Worm (Caenorhabditis elegans) whole organism, L1 larva: ENCODE data around the gene srv-25.
"Not testable (repeated sequence)": the region's sequence is repeated elsewhere in the genome, so short reads cannot be mapped to it uniquely, and the experiment has no call there.

Source experiments
- C16A3.4 ChIP-seq: fragments of 150-350 bp; optimal IDR thresholded peaks from 2 replicates; lab custom pipeline; 2014; ENCODE audit warnings: missing biosample characterization, missing genetic modification characterization
- C34B4.2 ChIP-seq: sonication (generic microtip); optimal IDR thresholded peaks from 2 replicates; lab custom pipeline; 2017; ENCODE audit warnings: mild to moderate bottlenecking, missing genetic modification characterization, missing compliant biosample characterization
- aly-2 ChIP-seq: fragments of 150-350 bp; optimal IDR thresholded peaks from 2 replicates; lab custom pipeline; 2014; ENCODE audit warnings: missing biosample characterization, missing genetic modification characterization
- ama-1 ChIP-seq: fragments of 150-350 bp; optimal IDR thresholded peaks from 2 replicates; lab custom pipeline; 2014
- blmp-1 ChIP-seq: fragments of 150-350 bp; optimal IDR thresholded peaks from 2 replicates; lab custom pipeline; 2014; ENCODE audit warnings: missing biosample characterization, missing genetic modification characterization
- ceh-63 ChIP-seq: fragments of 200-800 bp; sonication (Bioruptor generic); optimal IDR thresholded peaks from 2 replicates; lab custom pipeline; 2018; ENCODE audit warnings: mild to moderate bottlenecking, missing genetic modification characterization, missing compliant biosample characterization
- ceh-8 ChIP-seq: fragments of 200-800 bp; sonication (Bioruptor generic); optimal IDR thresholded peaks from 2 replicates; lab custom pipeline; 2018; ENCODE audit warnings: mild to moderate bottlenecking, missing genetic modification characterization, moderate library complexity, missing compliant biosample characterization
- ceh-82 ChIP-seq, 3 experiments: fragments of 150-350 bp in 1 of 3; sonication (generic microtip) in 2 of 3; optimal IDR thresholded peaks; 2 replicates each; lab custom pipeline; 2014 to 2017; ENCODE audit warnings: missing biosample characterization in 3 of 3, missing genetic modification characterization in 3 of 3
- ceh-88 ChIP-seq: fragments of 200-800 bp; sonication (Bioruptor generic); IDR thresholded peaks from 2 replicates; pipeline ENCODE4 v1.3.6; 2022; ENCODE audit warnings: missing genetic modification characterization, missing compliant biosample characterization
- ceh-90 ChIP-seq: sonication (generic microtip); optimal IDR thresholded peaks from 2 replicates; lab custom pipeline; 2016; ENCODE audit warnings: missing genetic modification characterization, missing compliant biosample characterization
- dpl-1 ChIP-seq, 3 experiments: fragments of 150-350 bp in 2 of 3; sonication (generic microtip) in 1 of 3; optimal IDR thresholded peaks; 2 replicates each; lab custom pipeline; 2014 to 2017; ENCODE audit warnings: missing biosample characterization in 3 of 3, missing genetic modification characterization in 3 of 3, missing genetic modification reagents in 3 of 3
- dsc-1 ChIP-seq: sonication (generic microtip); optimal IDR thresholded peaks from 2 replicates; lab custom pipeline; 2016; ENCODE audit warnings: mild to moderate bottlenecking, missing genetic modification characterization, missing compliant biosample characterization
- efl-1 ChIP-seq, 4 experiments: fragments of 150-350 bp; optimal IDR thresholded peaks in 3 of 4; peaks in 1 of 4; 1 replicate in 1 of 4; 2 replicates in 3 of 4; lab custom pipeline; 2014; ENCODE audit warnings: missing biosample characterization in 2 of 4, missing genetic modification characterization in 2 of 4, missing genetic modification reagents in 2 of 4
- egl-13 ChIP-seq: sonication (generic microtip); optimal IDR thresholded peaks from 2 replicates; lab custom pipeline; 2016; ENCODE audit warnings: missing genotype, missing genetic modification reagents, missing genetic modification characterization, missing compliant biosample characterization
- egl-27 ChIP-seq, 2 experiments: fragments of 150-350 bp in 1 of 2; sonication (generic microtip); optimal IDR thresholded peaks; 3 replicates each; lab custom pipeline; 2017 to 2018; ENCODE audit warnings: missing biosample characterization in 2 of 2, missing genetic modification characterization in 2 of 2, missing genetic modification reagents in 2 of 2
- elt-2 ChIP-seq: sonication (generic microtip); optimal IDR thresholded peaks from 2 replicates; lab custom pipeline; 2016; ENCODE audit warnings: missing genetic modification characterization, mild to moderate bottlenecking, inconsistent platforms, missing compliant biosample characterization, missing genetic modification reagents
- ets-5 ChIP-seq: fragments of 200-800 bp; sonication (Bioruptor generic); IDR thresholded peaks from 2 replicates; pipeline ENCODE4 v1.3.6; 2022; ENCODE audit warnings: missing genetic modification characterization, missing compliant biosample characterization
- fkh-10 ChIP-seq: sonication (generic microtip); optimal IDR thresholded peaks from 2 replicates; lab custom pipeline; 2017; ENCODE audit warnings: missing biosample characterization, missing genetic modification reagents, missing genetic modification characterization
- fkh-8 ChIP-seq: sonication (generic microtip); optimal IDR thresholded peaks from 2 replicates; lab custom pipeline; 2016; ENCODE audit warnings: mild to moderate bottlenecking, missing genetic modification characterization, missing compliant biosample characterization
- hpl-2 ChIP-seq: fragments of 150-350 bp; optimal IDR thresholded peaks from 2 replicates; lab custom pipeline; 2014; ENCODE audit warnings: missing biosample characterization, missing genetic modification reagents, missing genetic modification characterization
- irx-1 ChIP-seq: sonication (generic microtip); optimal IDR thresholded peaks from 2 replicates; lab custom pipeline; 2016; ENCODE audit warnings: missing genetic modification characterization, missing compliant biosample characterization
- isw-1 ChIP-seq: fragments of 200-800 bp; sonication (Bioruptor generic); IDR thresholded peaks from 2 replicates; pipeline ENCODE4 v1.3.6; 2022; ENCODE audit warnings: missing genetic modification characterization, missing compliant biosample characterization
- jun-1 ChIP-seq: fragments of 150-350 bp; optimal IDR thresholded peaks from 2 replicates; lab custom pipeline; 2014; ENCODE audit warnings: missing biosample characterization, missing genetic modification reagents, missing genetic modification characterization
- lin-15B ChIP-seq: fragments of 150-350 bp; sonication (generic microtip); optimal IDR thresholded peaks from 3 replicates; lab custom pipeline; 2014; ENCODE audit warnings: missing biosample characterization, missing genetic modification characterization
- lin-39 ChIP-seq: fragments of 150-350 bp; optimal IDR thresholded peaks from 2 replicates; lab custom pipeline; 2014; ENCODE audit warnings: missing biosample characterization, missing genetic modification reagents, missing genetic modification characterization
- mab-9 ChIP-seq: fragments of 200-800 bp; sonication (Bioruptor generic); IDR thresholded peaks from 2 replicates; pipeline ENCODE4 v1.3.6; 2022; ENCODE audit warnings: missing genetic modification reagents, missing genetic modification characterization, missing compliant biosample characterization
- mdl-1 ChIP-seq, 2 experiments: fragments of 150-350 bp; optimal IDR thresholded peaks; 2 replicates each; lab custom pipeline; 2014 to 2017; ENCODE audit warnings: missing biosample characterization in 2 of 2, missing genetic modification characterization in 2 of 2, inconsistent platforms in 1 of 2
- nhr-12 ChIP-seq: sonication (generic microtip); optimal IDR thresholded peaks from 2 replicates; lab custom pipeline; 2017; ENCODE audit warnings: missing biosample characterization, missing genetic modification characterization
- nhr-20 ChIP-seq: sonication (generic microtip); optimal IDR thresholded peaks from 2 replicates; lab custom pipeline; 2016; ENCODE audit warnings: mild to moderate bottlenecking, missing genetic modification characterization, missing compliant biosample characterization
- nhr-237 ChIP-seq: fragments of 150-350 bp; optimal IDR thresholded peaks from 2 replicates; lab custom pipeline; 2014; ENCODE audit warnings: missing biosample characterization, missing genetic modification characterization
- nhr-28 ChIP-seq: fragments of 150-350 bp; optimal IDR thresholded peaks from 2 replicates; lab custom pipeline; 2014; ENCODE audit warnings: missing biosample characterization, missing genetic modification characterization
- nhr-71 ChIP-seq: sonication (generic microtip); optimal IDR thresholded peaks from 2 replicates; lab custom pipeline; 2016; ENCODE audit warnings: mild to moderate bottlenecking, missing genetic modification characterization, moderate library complexity, missing compliant biosample characterization
- nhr-77 ChIP-seq: fragments of 150-350 bp; optimal IDR thresholded peaks from 2 replicates; lab custom pipeline; 2014; ENCODE audit warnings: missing biosample characterization, missing genetic modification characterization
- pqm-1 ChIP-seq: sonication (generic microtip); optimal IDR thresholded peaks from 3 replicates; lab custom pipeline; 2017; ENCODE audit warnings: missing biosample characterization, missing genetic modification characterization
- rnt-1 ChIP-seq: sonication (generic microtip); optimal IDR thresholded peaks from 2 replicates; lab custom pipeline; 2016; ENCODE audit warnings: mild to moderate bottlenecking, missing genetic modification characterization, moderate library complexity, missing compliant biosample characterization
- skn-1 ChIP-seq: fragments of 150-350 bp; optimal IDR thresholded peaks from 2 replicates; lab custom pipeline; 2014; ENCODE audit warnings: missing biosample characterization, missing genetic modification characterization
- snpc-4 ChIP-seq: fragments of 150-350 bp; optimal IDR thresholded peaks from 2 replicates; lab custom pipeline; 2014; ENCODE audit warnings: missing biosample characterization, missing genetic modification characterization
- sptf-1 ChIP-seq: fragments of 150-350 bp; optimal IDR thresholded peaks from 2 replicates; lab custom pipeline; 2014; ENCODE audit warnings: missing biosample characterization, missing genetic modification characterization
- sup-37 ChIP-seq: fragments of 200-800 bp; sonication (Bioruptor generic); optimal IDR thresholded peaks from 2 replicates; lab custom pipeline; 2018; ENCODE audit warnings: mild to moderate bottlenecking, missing genetic modification characterization, missing compliant biosample characterization
- swsn-7 ChIP-seq: sonication (generic microtip); optimal IDR thresholded peaks from 2 replicates; lab custom pipeline; 2016; ENCODE audit warnings: missing genetic modification characterization, missing compliant biosample characterization
- tbx-2 ChIP-seq: sonication (generic microtip); optimal IDR thresholded peaks from 2 replicates; lab custom pipeline; 2016; ENCODE audit warnings: missing genetic modification characterization, missing compliant biosample characterization
- tlp-1 ChIP-seq: fragments of 150-350 bp; optimal IDR thresholded peaks from 2 replicates; lab custom pipeline; 2014; ENCODE audit warnings: missing biosample characterization, missing genetic modification characterization
- unc-30 ChIP-seq: sonication (generic microtip); optimal IDR thresholded peaks from 2 replicates; lab custom pipeline; 2017; ENCODE audit warnings: missing biosample characterization, missing genetic modification characterization
- unc-62 ChIP-seq: fragments of 150-350 bp; optimal IDR thresholded peaks from 2 replicates; lab custom pipeline; 2014; ENCODE audit warnings: missing biosample characterization, missing genetic modification reagents, missing genetic modification characterization

srv-25 gene

DNA sequence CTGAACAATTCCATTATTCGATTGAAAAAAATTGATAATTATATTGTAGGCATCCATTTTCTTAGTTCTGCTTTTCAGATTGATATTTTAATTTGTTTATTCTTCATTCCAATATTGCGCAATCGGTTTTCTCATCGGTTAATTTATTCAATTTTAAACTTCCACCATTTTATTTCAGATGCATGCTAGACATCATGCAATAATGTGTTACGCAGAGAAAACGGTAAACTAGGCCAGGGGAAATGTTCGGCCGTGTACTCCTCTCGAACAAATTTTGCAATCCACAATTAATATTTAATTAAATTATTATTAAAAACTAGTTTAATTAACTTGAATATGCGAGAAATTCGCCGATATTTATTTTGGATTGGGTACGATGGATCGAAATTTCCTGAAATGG lies 18.1 kb upstream of the srv-25 start, which contains the start of gene Y73B6BL.29 (continued):
- peak; percentile 97 for TF ChIP-seq dsc-1
- peak; percentile 92 for TF ChIP-seq fkh-8 (tag; lab: Kevin White, UChicago)
- no peak for TF ChIP-seq hpl-2 (GFP tag; lab: Kevin White, UChicago)
- TF ChIP-seq ceh-8 (GFP tag; lab: Kevin White, UChicago), result peak; percentile 97
- peak; percentile 83 to 98 for TF ChIP-seq efl-1 (optimal IDR thresholded peaks at IDR 0.05; lab: Kevin White, UChicago)
- TF ChIP-seq efl-1 (GFP tag; optimal IDR thresholded peaks at IDR 0.05 in 1 of 2; lab: Kevin White, UChicago), result peak; percentile 98 to 99
- TF ChIP-seq blmp-1 (tag; lab: Kevin White, UChicago), result peak; percentile 77
- no peak for TF ChIP-seq nhr-12 (tag; lab: Kevin White, UChicago)
- TF ChIP-seq jun-1, result peak; percentile 73
- TF ChIP-seq pqm-1, result no peak
- TF ChIP-seq mdl-1 (tag; optimal IDR thresholded peaks at IDR 0.05; lab: Kevin White, UChicago), result peak in 1 of 2 experiments; percentile 82
- TF ChIP-seq C34B4.2 (tag; lab: Kevin White, UChicago), result peak; percentile 72
- peak; percentile 87 for TF ChIP-seq snpc-4 (tag; lab: Kevin White, UChicago)
- TF ChIP-seq ets-5, result no peak
- TF ChIP-seq skn-1 (tag; lab: Kevin White, UChicago), result peak; percentile 83
- TF ChIP-seq C16A3.4 (tag; lab: Kevin White, UChicago), result peak; percentile 83
- TF ChIP-seq egl-13, result peak; percentile 98
- peak; percentile 100 for TF ChIP-seq ceh-90
- TF ChIP-seq egl-27 (tag; optimal IDR thresholded peaks at IDR 0.05; lab: Kevin White, UChicago), result no peak
- peak; percentile 96 to 98 (median 97) for TF ChIP-seq dpl-1 (GFP tag; optimal IDR thresholded peaks at IDR 0.05; lab: Kevin White, UChicago)
- TF ChIP-seq isw-1 (GFP tag; lab: Robert Waterston, UW), result peak; percentile 94
- peak; percentile 93 for TF ChIP-seq lin-39 (tag; lab: Kevin White, UChicago)
- no peak for TF ChIP-seq tlp-1 (tag; lab: Kevin White, UChicago)
- peak; percentile 78 for TF ChIP-seq sup-37
- peak; percentile 88 for TF ChIP-seq ceh-82 (tag; optimal IDR thresholded peaks at IDR 0.05; lab: Kevin White, UChicago)
- TF ChIP-seq tbx-2, result peak; percentile 98
- TF ChIP-seq rnt-1, result peak; percentile 100
- TF ChIP-seq elt-2 (tag; lab: Kevin White, UChicago), result peak; percentile 88
- no peak for TF ChIP-seq nhr-77 (tag; lab: Kevin White, UChicago)
- no peak for TF ChIP-seq unc-30 (tag; lab: Kevin White, UChicago)
- peak; percentile 95 for TF ChIP-seq nhr-20
- peak; percentile 98 for TF ChIP-seq nhr-71 (tag; lab: Kevin White, UChicago)
- TF ChIP-seq lin-15B (tag; lab: Kevin White, UChicago), result peak; percentile 78
- no peak for TF ChIP-seq nhr-28
- peak; percentile 79 for TF ChIP-seq aly-2
- TF ChIP-seq sptf-1 (tag; lab: Kevin White, UChicago), result no peak
- TF ChIP-seq nhr-237 (tag; lab: Kevin White, UChicago), result peak; percentile 19
- TF ChIP-seq irx-1 (tag; lab: Kevin White, UChicago), result peak; percentile 99
- peak; percentile 95 for TF ChIP-seq swsn-7
- TF ChIP-seq ceh-63 (GFP tag; lab: Kevin White, UChicago), result peak; percentile 75
- peak; percentile 93 for TF ChIP-seq mab-9 (GFP tag; lab: Robert Waterston, UW)
- TF ChIP-seq ama-1, result peak; percentile 72
- peak; percentile 85 for TF ChIP-seq ceh-88 (GFP tag; lab: Robert Waterston, UW)
- no peak for TF ChIP-seq unc-62 (GFP tag; lab: Kevin White, UChicago)

DNA sequence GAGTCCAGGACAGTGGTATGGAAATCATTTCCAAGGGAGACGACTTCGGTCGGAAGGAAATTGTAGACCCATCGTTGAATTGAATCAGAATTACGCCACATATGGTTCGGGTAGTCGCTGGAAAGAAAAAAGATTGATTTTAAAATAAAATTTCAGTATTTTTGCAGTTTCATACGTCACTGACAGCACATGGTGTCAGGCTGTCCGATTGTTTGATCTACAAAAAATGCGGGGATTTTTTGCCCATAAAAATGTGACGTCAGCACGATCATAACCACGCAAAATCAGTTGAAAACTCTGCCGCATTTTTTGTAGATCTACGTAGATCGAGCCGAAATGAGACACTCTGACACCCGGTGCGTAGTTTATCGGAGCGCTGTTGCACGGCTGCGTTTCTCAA lies 13.8 kb upstream of the srv-25 start, which contains the start of gene Y73B6BL.12:
Gene Y73B6BL.12, minus strand, starts transcription at position 101 of the 400 bp plus-strand sequence.
- TF ChIP-seq tbx-2; fkh-10; mab-9 (GFP tag; lab: Robert Waterston, UW): not testable (repeated sequence)
- TF ChIP-seq, all 84 proteins: peak for 0; not testable (repeated sequence) for 84
